Worm (Caenorhabditis elegans) whole organism, young adult: ENCODE measurements around the gene Y73B6BL.47.

Source experiments
- T26A5.8 ChIP-seq: sonication (generic microtip); optimal IDR thresholded peaks from 2 replicates; lab custom pipeline; 2016; ENCODE audit warnings: missing genetic modification characterization, missing compliant biosample characterization
- Y56A3A.18 ChIP-seq: fragments of 200-800 bp; sonication (Bioruptor generic); IDR thresholded peaks from 2 replicates; pipeline ENCODE4 v1.3.6; 2022; ENCODE audit warnings: missing genetic modification reagents, missing genetic modification characterization, missing compliant biosample characterization
- Y67H2A.10 ChIP-seq: fragments of 200-800 bp; sonication (Bioruptor generic); conservative IDR thresholded peaks from 2 replicates; pipeline ENCODE4 v1.3.6; 2022; ENCODE audit warnings: missing genetic modification reagents, missing genetic modification characterization, missing compliant biosample characterization
- ZK185.1 ChIP-seq: sonication (generic microtip); optimal IDR thresholded peaks from 2 replicates; lab custom pipeline; 2016; ENCODE audit warnings: mild to moderate bottlenecking, missing genetic modification characterization, missing compliant biosample characterization; ENCODE audit not compliant: poor library complexity, severe bottlenecking
- ama-1 ChIP-seq, 3 experiments: fragments of 150-350 bp in 1 of 3; sonication (generic microtip) in 2 of 3; optimal IDR thresholded peaks; 2 replicates each; lab custom pipeline; 2014 to 2018; ENCODE audit warnings: missing biosample characterization in 2 of 3, missing genetic modification characterization in 2 of 3, missing genetic modification reagents in 2 of 3
- atf-7 ChIP-seq: sonication (generic microtip); optimal IDR thresholded peaks from 2 replicates; lab custom pipeline; 2017; ENCODE audit warnings: mild to moderate bottlenecking, missing genetic modification characterization, missing compliant biosample characterization
- attf-5 ChIP-seq: fragments of 200-800 bp; sonication (Bioruptor generic); optimal IDR thresholded peaks from 2 replicates; lab custom pipeline; 2018; ENCODE audit warnings: mild to moderate bottlenecking, missing genetic modification characterization, missing compliant biosample characterization
- cebp-1 ChIP-seq, 2 experiments: fragments of 200-800 bp in 1 of 2; sonication (Bioruptor generic) in 1 of 2; sonication (generic microtip) in 1 of 2; IDR thresholded peaks in 1 of 2; optimal IDR thresholded peaks in 1 of 2; 2 replicates each; pipeline versions ENCODE4 v1.3.6 to Lab custom; 2017 to 2022; ENCODE audit warnings: missing compliant biosample characterization in 2 of 2, missing genetic modification characterization in 2 of 2, mild to moderate bottlenecking in 1 of 2, missing genetic modification reagents in 1 of 2, moderate library complexity in 1 of 2
- ceh-27 ChIP-seq: fragments of 200-800 bp; sonication (Bioruptor generic); optimal IDR thresholded peaks from 2 replicates; lab custom pipeline; 2018; ENCODE audit warnings: mild to moderate bottlenecking, missing genetic modification characterization, moderate library complexity, missing compliant biosample characterization
- ceh-91 ChIP-seq: fragments of 200-800 bp; sonication (Bioruptor generic); IDR thresholded peaks from 2 replicates; pipeline ENCODE4 v1.3.6; 2022; ENCODE audit warnings: missing genetic modification reagents, missing genetic modification characterization, missing compliant biosample characterization
- die-1 ChIP-seq: sonication (generic microtip); optimal IDR thresholded peaks from 2 replicates; lab custom pipeline; 2016; ENCODE audit warnings: missing genotype, mild to moderate bottlenecking, missing genetic modification characterization, missing compliant biosample characterization
- efl-1 ChIP-seq: fragments of 150-350 bp; optimal IDR thresholded peaks from 2 replicates; lab custom pipeline; 2014; ENCODE audit warnings: missing biosample characterization, missing genetic modification reagents, missing genetic modification characterization
- hlh-12 ChIP-seq: sonication (generic microtip); optimal IDR thresholded peaks from 2 replicates; lab custom pipeline; 2016; ENCODE audit warnings: missing genetic modification characterization, missing compliant biosample characterization
- hmg-1.2 ChIP-seq: fragments of 200-800 bp; sonication (Bioruptor generic); IDR thresholded peaks from 2 replicates; pipeline ENCODE4 v1.3.6; 2022; ENCODE audit warnings: missing genetic modification reagents, missing genetic modification characterization, missing compliant biosample characterization
- hsf-1 ChIP-seq: fragments of 200-800 bp; sonication (Bioruptor generic); IDR thresholded peaks from 2 replicates; pipeline ENCODE4 v1.3.6; 2022; ENCODE audit warnings: missing genetic modification reagents, missing genetic modification characterization, missing compliant biosample characterization
- lin-26 ChIP-seq: fragments of 200-800 bp; sonication (Bioruptor generic); IDR thresholded peaks from 2 replicates; pipeline ENCODE4 v1.3.6; 2022; ENCODE audit warnings: missing genetic modification reagents, missing genetic modification characterization, missing compliant biosample characterization
- lin-35 ChIP-seq, 3 experiments: fragments of 150-350 bp in 2 of 3; sonication (generic microtip) in 1 of 3; optimal IDR thresholded peaks; 2 replicates each; lab custom pipeline; 2014 to 2018; ENCODE audit warnings: missing biosample characterization in 3 of 3, missing genetic modification characterization in 3 of 3, missing genetic modification reagents in 3 of 3
- lin-54 ChIP-seq: fragments of 200-800 bp; sonication (Bioruptor generic); optimal IDR thresholded peaks from 2 replicates; lab custom pipeline; 2018; ENCODE audit warnings: mild to moderate bottlenecking, missing genetic modification characterization, missing compliant biosample characterization
- mes-4 ChIP-seq: sonication (generic microtip); optimal IDR thresholded peaks from 2 replicates; lab custom pipeline; 2016; ENCODE audit warnings: missing genotype, missing genetic modification characterization, missing compliant biosample characterization
- nfya-2 ChIP-seq: fragments of 200-800 bp; sonication (Bioruptor generic); IDR thresholded peaks from 2 replicates; pipeline ENCODE4 v1.3.6; 2022; ENCODE audit warnings: missing genetic modification reagents, missing genetic modification characterization, missing compliant biosample characterization
- nfyb-1 ChIP-seq: fragments of 200-800 bp; sonication (Bioruptor generic); IDR thresholded peaks from 2 replicates; pipeline ENCODE4 v1.3.6; 2022; ENCODE audit warnings: missing genetic modification reagents, missing genetic modification characterization, missing compliant biosample characterization
- pbrm-1 ChIP-seq: fragments of 200-800 bp; sonication (Bioruptor generic); IDR thresholded peaks from 2 replicates; pipeline ENCODE4 v1.3.6; 2022; ENCODE audit warnings: missing genetic modification reagents, missing genetic modification characterization, missing compliant biosample characterization
- snpc-1.3 ChIP-seq: sonication (generic microtip); optimal IDR thresholded peaks from 2 replicates; lab custom pipeline; 2017; ENCODE audit warnings: missing genetic modification characterization, mild to moderate bottlenecking, missing compliant biosample characterization, antibody characterized with exemption, moderate library complexity, missing genotype, missing genetic modification reagents; ENCODE audit not compliant: insufficient read depth
- snpc-3.4 ChIP-seq: sonication (generic microtip); optimal IDR thresholded peaks from 2 replicates; lab custom pipeline; 2017; ENCODE audit warnings: missing genetic modification characterization, mild to moderate bottlenecking, missing compliant biosample characterization, antibody characterized with exemption, moderate library complexity, missing genotype, missing genetic modification reagents
- snpc-4 ChIP-seq, 5 experiments: fragments of 150-350 bp in 1 of 5; sonication (generic microtip) in 4 of 5; optimal IDR thresholded peaks; 2 replicates each; lab custom pipeline; 2014 to 2018; ENCODE audit warnings: missing genetic modification characterization in 5 of 5, missing biosample characterization in 3 of 5, antibody characterized with exemption in 2 of 5, mild to moderate bottlenecking in 2 of 5, missing compliant biosample characterization in 2 of 5, missing genotype in 2 of 5, moderate library complexity in 2 of 5, missing genetic modification reagents in 1 of 5
- somi-1 ChIP-seq: fragments of 200-800 bp; sonication (Bioruptor generic); optimal IDR thresholded peaks from 2 replicates; lab custom pipeline; 2018; ENCODE audit warnings: mild to moderate bottlenecking, missing genetic modification characterization, missing compliant biosample characterization
- ztf-3 ChIP-seq: fragments of 200-800 bp; sonication (Bioruptor generic); optimal IDR thresholded peaks from 2 replicates; lab custom pipeline; 2018; ENCODE audit warnings: mild to moderate bottlenecking, missing genetic modification characterization, missing compliant biosample characterization

The Y73B6BL.47 gene

DNA sequence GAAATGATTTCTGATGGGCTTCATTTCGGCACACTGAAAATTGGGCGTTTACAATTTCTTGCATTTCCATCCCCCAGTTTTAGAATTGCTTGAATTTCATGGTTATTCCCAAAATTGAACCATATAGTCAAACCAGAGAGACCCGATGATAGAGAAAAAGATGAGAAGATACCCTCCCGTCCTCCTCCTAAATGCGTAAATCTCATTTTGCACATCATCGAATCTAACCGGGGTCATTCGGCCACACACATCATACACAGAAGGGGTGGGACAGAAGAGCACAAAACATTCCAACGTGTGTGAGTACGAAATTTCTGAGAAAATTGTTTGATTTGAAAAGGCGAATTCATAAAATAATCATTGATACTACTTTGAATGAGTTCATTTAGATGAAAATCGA, 1.8 kb downstream of the Y73B6BL.47 start (continued):
- no peak for TF ChIP-seq cebp-1 (GFP tag; IDR thresholded peaks at IDR 0.05; lab: Robert Waterston, UW)
- TF ChIP-seq cebp-1 (tag; optimal IDR thresholded peaks at IDR 0.05; lab: Kevin White, UChicago), result no peak
- no peak for TF ChIP-seq hlh-12 (tag; lab: Kevin White, UChicago)
- TF ChIP-seq ceh-91, result no peak
- no peak for TF ChIP-seq atf-7 (tag; lab: Kevin White, UChicago)
- no peak for TF ChIP-seq mes-4 (tag; lab: Kevin White, UChicago)
- no peak for TF ChIP-seq die-1 (tag; lab: Kevin White, UChicago)

DNA sequence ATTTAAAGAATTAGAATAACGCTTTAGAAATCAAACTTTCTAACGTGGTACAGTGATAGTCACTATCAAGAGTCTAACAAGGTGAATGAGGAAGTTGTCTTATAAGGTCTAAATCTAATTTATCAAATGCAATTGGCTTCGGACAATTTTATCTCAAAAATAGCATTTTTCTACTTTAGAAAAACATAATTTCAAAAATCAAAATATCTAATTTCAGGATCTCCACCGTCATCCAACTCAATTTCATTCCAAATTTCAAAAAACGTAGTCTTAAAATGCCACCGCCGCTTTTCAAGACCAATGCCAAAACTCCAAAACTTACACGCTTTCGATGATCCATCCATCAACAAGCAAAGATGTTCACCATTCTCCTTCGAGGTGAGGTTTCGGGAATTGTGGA, 3.3 kb downstream of the Y73B6BL.47 start, which contains the start of gene Y73B6BL.270:
TSS of gene Y73B6BL.270 (plus strand) at position 301 of the 400 bp plus-strand sequence.
- no peak for TF ChIP-seq nfya-2 (GFP tag; lab: Robert Waterston, UW)
- no peak for TF ChIP-seq lin-54 (GFP tag; lab: Kevin White, UChicago)
- TF ChIP-seq ztf-3 (GFP tag; lab: Kevin White, UChicago), result no peak
- no peak for TF ChIP-seq attf-5 (GFP tag; lab: Kevin White, UChicago)

DNA sequence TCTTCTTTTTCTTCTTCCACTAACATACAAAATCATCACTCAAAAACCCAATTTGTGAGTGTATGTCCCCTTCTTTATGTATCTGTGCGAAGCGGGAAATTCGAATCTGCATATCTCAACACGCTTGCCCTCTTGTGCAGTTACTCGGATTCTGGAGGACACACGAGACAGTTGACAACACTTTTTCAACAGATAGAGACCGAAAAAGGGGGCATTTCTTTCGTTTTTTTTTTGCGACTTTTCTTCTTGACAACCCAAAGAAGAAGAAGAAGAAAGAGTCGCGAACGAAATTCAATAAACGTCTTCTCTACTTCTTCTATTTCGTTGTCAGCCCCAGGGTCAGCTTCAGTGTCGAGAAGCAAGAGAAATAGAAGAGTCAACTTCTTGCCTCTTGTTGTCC, 4.3 kb downstream of the Y73B6BL.47 start:
- TF ChIP-seq hmg-1.2 (GFP tag; lab: Robert Waterston, UW), result 0 out of 2 replicates have a peak, but pooled peaks have one; percentile 4
- TF ChIP-seq Y67H2A.10, result no peak

DNA sequence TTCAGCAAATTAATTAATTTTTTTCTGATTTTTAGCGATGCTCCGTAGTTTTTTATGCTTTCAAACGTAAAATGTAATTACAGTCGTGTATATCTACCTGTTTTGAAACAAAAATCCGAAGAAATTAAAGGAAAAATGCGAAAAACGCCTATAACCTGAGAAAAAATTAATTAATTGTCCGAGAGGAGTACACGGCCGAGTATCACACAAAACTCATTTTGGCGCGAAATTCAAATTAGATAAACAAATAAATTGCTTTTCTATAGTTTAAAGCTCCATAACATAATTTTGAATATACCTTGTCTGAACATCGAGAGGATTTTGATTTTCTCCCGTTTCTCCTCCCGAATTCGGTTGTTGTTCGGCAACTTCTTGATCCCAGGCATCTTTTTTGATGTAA, 7.7 kb downstream of the Y73B6BL.47 start:
- peak; percentile 28 for TF ChIP-seq efl-1
- peak in 1 of 3 experiments; percentile 33 for TF ChIP-seq lin-35 (GFP tag; optimal IDR thresholded peaks at IDR 0.05; lab: Kevin White, UChicago)
- TF ChIP-seq T26A5.8 (tag; lab: Kevin White, UChicago), result no peak
- TF ChIP-seq ama-1 (optimal IDR thresholded peaks at IDR 0.05; lab: Kevin White, UChicago), result no peak
- no peak for TF ChIP-seq ama-1 (GFP tag; optimal IDR thresholded peaks at IDR 0.05; lab: Kevin White, UChicago)
- TF ChIP-seq lin-54 (GFP tag; lab: Kevin White, UChicago), result peak; percentile 64
- TF ChIP-seq ZK185.1 (tag; lab: Kevin White, UChicago), result peak; percentile 21
- no peak for TF ChIP-seq snpc-4 (GFP tag; optimal IDR thresholded peaks at IDR 0.05; lab: Kevin White, UChicago)
- TF ChIP-seq snpc-4 (tag; optimal IDR thresholded peaks at IDR 0.05; lab: Kevin White, UChicago), result peak in 1 of 4 experiments; percentile 29

DNA sequence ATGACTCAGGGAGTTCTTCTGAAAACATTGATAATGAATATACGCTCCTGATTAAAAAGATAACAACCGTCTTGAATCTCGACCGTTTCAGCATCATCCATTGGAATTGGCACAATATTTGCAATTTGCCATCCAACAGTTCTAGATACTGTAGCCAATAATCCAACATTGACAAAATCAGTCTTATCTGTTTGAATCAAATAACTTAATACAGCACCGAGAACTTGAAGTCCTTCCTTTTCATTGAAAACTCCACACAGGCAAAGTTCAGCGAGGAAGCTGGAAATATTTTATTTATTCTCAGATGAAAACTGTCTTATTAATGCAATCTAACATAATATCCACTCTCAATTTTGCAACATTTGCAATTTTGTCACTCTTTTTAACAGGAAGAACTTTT, 10.5 kb downstream of the Y73B6BL.47 start:
- 0 out of 2 replicates have a peak, but pooled peaks have one; percentile 11 for TF ChIP-seq lin-26 (GFP tag; lab: Robert Waterston, UW)
- no peak for TF ChIP-seq snpc-1.3 (tag; lab: Kevin White, UChicago)

DNA sequence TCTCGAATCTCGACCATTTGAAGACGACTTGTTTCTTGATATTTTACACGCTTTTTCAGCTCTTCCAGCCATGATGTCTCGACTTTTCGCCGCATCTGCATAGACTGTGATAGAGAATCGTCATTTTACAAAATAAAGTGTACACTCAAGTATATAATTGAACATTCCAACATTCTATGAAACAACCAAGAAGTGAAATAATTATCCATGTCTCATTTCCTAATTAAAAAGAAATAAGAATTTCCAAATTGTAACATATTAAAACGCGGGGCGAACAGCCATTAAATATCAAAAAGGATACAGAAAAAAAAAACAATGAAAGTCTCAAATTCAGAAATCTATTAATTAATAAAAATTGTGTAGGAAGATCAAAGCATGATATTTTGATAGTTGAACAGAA, 11.2 kb downstream of the Y73B6BL.47 start, which contains the start of gene smg-3:
TSS of gene smg-3 (minus strand) at position 101 of the 400 bp plus-strand sequence.
- no peak for TF ChIP-seq ama-1 (optimal IDR thresholded peaks at IDR 0.05; lab: Kevin White, UChicago)
- peak in 1 of 2 experiments; percentile 48 for TF ChIP-seq ama-1 (GFP tag; optimal IDR thresholded peaks at IDR 0.05; lab: Kevin White, UChicago)
- no peak for TF ChIP-seq somi-1 (GFP tag; lab: Kevin White, UChicago)
- 0 out of 2 replicates have a peak, but pooled peaks have one; percentile 6 for TF ChIP-seq hsf-1 (GFP tag; lab: Robert Waterston, UW)
- no peak for TF ChIP-seq Y56A3A.18
- TF ChIP-seq snpc-4 (GFP tag; optimal IDR thresholded peaks at IDR 0.05; lab: Kevin White, UChicago), result no peak
- peak in 1 of 4 experiments; percentile 65 for TF ChIP-seq snpc-4 (tag; optimal IDR thresholded peaks at IDR 0.05; lab: Kevin White, UChicago)
- peak; percentile 15 for TF ChIP-seq snpc-3.4 (tag; lab: Kevin White, UChicago)
- no peak for TF ChIP-seq nfyb-1 (GFP tag; lab: Robert Waterston, UW)
- no peak for TF ChIP-seq ceh-27
- peak; percentile 31; the same call in 1 of the 2 replicates for TF ChIP-seq pbrm-1 (GFP tag; lab: Robert Waterston, UW)
